Worm (Caenorhabditis elegans) whole organism, L4 larva: ENCODE results near the gene ZK470.14.

Experiments
- ceh-28 ChIP-seq: fragments of 150-350 bp; optimal IDR thresholded peaks from 2 replicates; lab custom pipeline; 2014; ENCODE audit warnings: missing biosample characterization, missing genetic modification reagents, missing genetic modification characterization
- egl-27 ChIP-seq: sonication (generic microtip); optimal IDR thresholded peaks from 3 replicates; lab custom pipeline; 2017; ENCODE audit warnings: missing biosample characterization, missing genetic modification reagents, missing genetic modification characterization
- fkh-10 ChIP-seq: fragments of 150-350 bp; optimal IDR thresholded peaks from 2 replicates; lab custom pipeline; 2014; ENCODE audit warnings: missing biosample characterization, missing genetic modification reagents, missing genetic modification characterization
- hif-1 ChIP-seq, 2 experiments: sonication (generic microtip); optimal IDR thresholded peaks; 2 replicates each; lab custom pipeline; 2016 to 2017; ENCODE audit warnings: missing compliant biosample characterization in 2 of 2, missing genetic modification characterization in 2 of 2, missing genetic modification reagents in 2 of 2, missing genotype in 2 of 2, mild to moderate bottlenecking in 1 of 2
- jun-1 ChIP-seq: fragments of 150-350 bp; optimal IDR thresholded peaks from 2 replicates; lab custom pipeline; 2014; ENCODE audit warnings: missing biosample characterization, missing genetic modification reagents, missing genetic modification characterization
- lir-3 ChIP-seq: sonication (generic microtip); optimal IDR thresholded peaks from 2 replicates; lab custom pipeline; 2016; ENCODE audit warnings: mild to moderate bottlenecking, missing genetic modification characterization, missing compliant biosample characterization
- lsy-2 ChIP-seq, 2 experiments: fragments of 150-350 bp in 1 of 2; sonication (generic microtip) in 1 of 2; optimal IDR thresholded peaks; 2 replicates each; lab custom pipeline; 2014 to 2017; ENCODE audit warnings: missing biosample characterization in 2 of 2, missing genetic modification characterization in 2 of 2
- pha-4 ChIP-seq, 2 experiments: fragments of 150-350 bp in 1 of 2; fragments of 200-800 bp in 1 of 2; sonication (Bioruptor generic) in 1 of 2; IDR thresholded peaks in 1 of 2; optimal IDR thresholded peaks in 1 of 2; 2 replicates each; pipeline versions ENCODE4 v1.3.6 to Lab custom; 2014 to 2022; ENCODE audit warnings: missing genetic modification characterization in 2 of 2, missing genetic modification reagents in 2 of 2, missing biosample characterization in 1 of 2, missing compliant biosample characterization in 1 of 2

ce11 chrX:4167150-4167549 is at the start of gene ZK470.14:
- TF ChIP-seq lir-3 (tag; lab: Kevin White, UChicago) (no peak), pha-4 (GFP tag; IDR thresholded peaks at IDR 0.05; lab: Robert Waterston, UW) (no peak), pha-4 (tag; optimal IDR thresholded peaks at IDR 0.05; lab: Kevin White, UChicago) (no peak), fkh-10 (no peak), hif-1 (tag; optimal IDR thresholded peaks at IDR 0.05; lab: Kevin White, UChicago) (no peak), ceh-28 (tag; lab: Kevin White, UChicago) (no peak), egl-27 (tag; lab: Kevin White, UChicago) (no peak), lsy-2 (tag; optimal IDR thresholded peaks at IDR 0.05; lab: Kevin White, UChicago) (no peak), jun-1 (tag; lab: Kevin White, UChicago) (no peak)
